Worm (Caenorhabditis elegans) whole organism, L3 larva: Measurements from ENCODE around the gene F21C10.5.

Source experiments
- R02D3.7 ChIP-seq: fragments of 150-350 bp; optimal IDR thresholded peaks from 2 replicates; lab custom pipeline; 2014; ENCODE audit warnings: missing biosample characterization, missing genetic modification characterization
- ZK546.5 ChIP-seq: sonication (generic microtip); optimal IDR thresholded peaks from 2 replicates; lab custom pipeline; 2017; ENCODE audit warnings: missing biosample characterization, missing genetic modification characterization
- ama-1 ChIP-seq: fragments of 150-350 bp; optimal IDR thresholded peaks from 2 replicates; lab custom pipeline; 2018
- ceh-82 ChIP-seq: fragments of 150-350 bp; optimal IDR thresholded peaks from 2 replicates; lab custom pipeline; 2014; ENCODE audit warnings: missing biosample characterization, missing genetic modification characterization
- ceh-9 ChIP-seq: sonication (generic microtip); optimal IDR thresholded peaks from 2 replicates; lab custom pipeline; 2018; ENCODE audit warnings: missing biosample characterization, missing genetic modification characterization
- daf-12 ChIP-seq: fragments of 150-350 bp; optimal IDR thresholded peaks from 2 replicates; lab custom pipeline; 2014; ENCODE audit warnings: missing biosample characterization, missing genetic modification reagents, missing genetic modification characterization
- egl-27 ChIP-seq: sonication (generic microtip); optimal IDR thresholded peaks from 4 replicates; lab custom pipeline; 2017; ENCODE audit warnings: missing biosample characterization, missing genetic modification reagents, missing genetic modification characterization
- egl-5 ChIP-seq: fragments of 150-350 bp; optimal IDR thresholded peaks from 2 replicates; lab custom pipeline; 2017; ENCODE audit warnings: missing biosample characterization, missing genetic modification reagents, missing genetic modification characterization, inconsistent platforms
- elt-2 ChIP-seq: sonication (generic microtip); optimal IDR thresholded peaks from 2 replicates; lab custom pipeline; 2016; ENCODE audit warnings: missing genetic modification reagents, mild to moderate bottlenecking, missing genetic modification characterization, missing compliant biosample characterization
- elt-3 ChIP-seq, 3 experiments: fragments of 150-350 bp in 1 of 3; sonication (generic microtip) in 2 of 3; optimal IDR thresholded peaks; 2 replicates in 2 of 3; 4 replicates in 1 of 3; lab custom pipeline; 2014 to 2017; ENCODE audit warnings: missing biosample characterization in 3 of 3, missing genetic modification characterization in 3 of 3
- eor-1 ChIP-seq, 2 experiments: fragments of 150-350 bp; optimal IDR thresholded peaks; 2 replicates each; lab custom pipeline; 2014 to 2018; ENCODE audit warnings: missing biosample characterization in 2 of 2, missing genetic modification characterization in 2 of 2
- fkh-10 ChIP-seq: sonication (generic microtip); optimal IDR thresholded peaks from 2 replicates; lab custom pipeline; 2017; ENCODE audit warnings: missing biosample characterization, missing genetic modification reagents, missing genetic modification characterization
- fkh-2 ChIP-seq: fragments of 150-350 bp; optimal IDR thresholded peaks from 2 replicates; lab custom pipeline; 2014; ENCODE audit warnings: missing biosample characterization, missing genetic modification reagents, missing genetic modification characterization
- fos-1 ChIP-seq: fragments of 150-350 bp; optimal IDR thresholded peaks from 2 replicates; lab custom pipeline; 2014; ENCODE audit warnings: missing biosample characterization, missing genetic modification characterization
- jun-1 ChIP-seq: fragments of 150-350 bp; optimal IDR thresholded peaks from 2 replicates; lab custom pipeline; 2014; ENCODE audit warnings: missing biosample characterization, missing genetic modification reagents, missing genetic modification characterization
- lin-15B ChIP-seq: fragments of 150-350 bp; optimal IDR thresholded peaks from 2 replicates; lab custom pipeline; 2014; ENCODE audit warnings: missing biosample characterization, missing genetic modification characterization
- lin-39 ChIP-seq: fragments of 150-350 bp; optimal IDR thresholded peaks from 2 replicates; lab custom pipeline; 2018; ENCODE audit warnings: missing biosample characterization, missing genetic modification reagents, missing genetic modification characterization
- mdl-1 ChIP-seq: fragments of 150-350 bp; optimal IDR thresholded peaks from 2 replicates; lab custom pipeline; 2014; ENCODE audit warnings: missing biosample characterization, missing genetic modification characterization
- mml-1 ChIP-seq: fragments of 150-350 bp; sonication (generic microtip); optimal IDR thresholded peaks from 3 replicates; lab custom pipeline; 2014; ENCODE audit warnings: missing biosample characterization, missing genetic modification characterization
- nfya-1 ChIP-seq: sonication (generic microtip); optimal IDR thresholded peaks from 2 replicates; lab custom pipeline; 2017; ENCODE audit warnings: missing genetic modification characterization, mild to moderate bottlenecking, missing compliant biosample characterization, antibody characterized with exemption, moderate library complexity; ENCODE audit not compliant: insufficient read depth
- nhr-11 ChIP-seq: fragments of 150-350 bp; optimal IDR thresholded peaks from 2 replicates; lab custom pipeline; 2014; ENCODE audit warnings: missing biosample characterization, missing genetic modification characterization
- nhr-23 ChIP-seq: fragments of 150-350 bp; optimal IDR thresholded peaks from 2 replicates; lab custom pipeline; 2014; ENCODE audit warnings: missing biosample characterization, missing genetic modification reagents, missing genetic modification characterization
- nhr-25 ChIP-seq: sonication (generic microtip); optimal IDR thresholded peaks from 2 replicates; lab custom pipeline; 2017; ENCODE audit warnings: missing biosample characterization, missing genetic modification characterization
- nhr-43 ChIP-seq: sonication (generic microtip); optimal IDR thresholded peaks from 2 replicates; lab custom pipeline; 2016; ENCODE audit warnings: mild to moderate bottlenecking, missing genetic modification characterization, missing compliant biosample characterization; ENCODE audit not compliant: poor library complexity, severe bottlenecking
- nhr-76 ChIP-seq: fragments of 150-350 bp; sonication (generic microtip); optimal IDR thresholded peaks from 5 replicates; lab custom pipeline; 2014; ENCODE audit warnings: missing biosample characterization, missing genetic modification characterization
- nhr-77 ChIP-seq: fragments of 150-350 bp; optimal IDR thresholded peaks from 2 replicates; lab custom pipeline; 2014; ENCODE audit warnings: missing biosample characterization, missing genetic modification characterization
- pha-4 ChIP-seq: fragments of 150-350 bp; optimal IDR thresholded peaks from 2 replicates; lab custom pipeline; 2014; ENCODE audit warnings: missing biosample characterization, missing genetic modification reagents, missing genetic modification characterization
- pqm-1 ChIP-seq: fragments of 150-350 bp; optimal IDR thresholded peaks from 2 replicates; lab custom pipeline; 2017; ENCODE audit warnings: missing biosample characterization, missing genetic modification characterization, inconsistent platforms
- sea-2 ChIP-seq: fragments of 150-350 bp; sonication (generic microtip); optimal IDR thresholded peaks from 4 replicates; lab custom pipeline; 2014; ENCODE audit warnings: missing biosample characterization, missing genetic modification reagents, missing genetic modification characterization
- skn-1 ChIP-seq: fragments of 150-350 bp; optimal IDR thresholded peaks from 2 replicates; lab custom pipeline; 2014; ENCODE audit warnings: missing biosample characterization, missing genetic modification characterization
- snpc-4 ChIP-seq: fragments of 150-350 bp; optimal IDR thresholded peaks from 2 replicates; lab custom pipeline; 2014; ENCODE audit warnings: missing biosample characterization, missing genetic modification characterization
- unc-39 ChIP-seq: sonication (generic microtip); optimal IDR thresholded peaks from 4 replicates; lab custom pipeline; 2017; ENCODE audit warnings: missing biosample characterization, missing genetic modification characterization
- unc-62 ChIP-seq: fragments of 150-350 bp; sonication (generic microtip); optimal IDR thresholded peaks from 4 replicates; lab custom pipeline; 2014; ENCODE audit warnings: missing biosample characterization, missing genetic modification reagents, missing genetic modification characterization
- zag-1 ChIP-seq: fragments of 150-350 bp; optimal IDR thresholded peaks from 2 replicates; lab custom pipeline; 2014; ENCODE audit warnings: missing biosample characterization, missing genetic modification characterization
- ztf-11 ChIP-seq: fragments of 150-350 bp; optimal IDR thresholded peaks from 2 replicates; lab custom pipeline; 2014; ENCODE audit warnings: missing biosample characterization, missing genetic modification characterization
- ztf-4 ChIP-seq: fragments of 150-350 bp; optimal IDR thresholded peaks from 2 replicates; lab custom pipeline; 2014; ENCODE audit warnings: missing biosample characterization, missing genetic modification characterization

Gene F21C10.5

DNA sequence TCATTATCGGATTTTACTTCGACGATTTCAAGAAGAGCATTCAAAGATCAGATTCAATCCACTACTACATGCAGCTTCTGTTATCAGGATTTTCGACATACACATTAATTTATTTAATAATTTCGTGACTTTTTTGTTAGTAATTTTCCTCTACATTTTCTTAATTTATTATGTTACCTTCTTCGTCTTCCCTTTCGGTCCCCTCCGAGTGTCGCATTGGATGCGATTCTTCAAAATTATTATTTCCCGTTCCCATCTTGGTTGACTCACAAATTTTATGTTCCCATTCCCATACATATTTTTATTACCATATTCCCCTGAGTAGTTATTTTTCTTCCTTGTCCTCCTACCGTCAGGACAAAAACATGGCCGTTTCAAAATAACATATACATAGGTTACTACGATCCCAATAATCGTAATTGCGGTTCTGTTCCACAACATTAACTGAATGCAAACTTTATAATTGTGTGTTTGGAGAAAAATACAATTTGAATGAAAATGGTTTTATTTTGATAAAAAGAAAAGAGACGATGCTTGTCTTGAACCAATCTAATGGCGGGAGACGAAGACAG lies 33.8 kb downstream of the F21C10.5 start:
- TF ChIP-seq nhr-25 = peak; percentile 88
- peak; percentile 34 for TF ChIP-seq nfya-1 (tag; lab: Kevin White, UChicago)
- TF ChIP-seq ama-1 (lab: Kevin White, UChicago) = peak; percentile 68

DNA sequence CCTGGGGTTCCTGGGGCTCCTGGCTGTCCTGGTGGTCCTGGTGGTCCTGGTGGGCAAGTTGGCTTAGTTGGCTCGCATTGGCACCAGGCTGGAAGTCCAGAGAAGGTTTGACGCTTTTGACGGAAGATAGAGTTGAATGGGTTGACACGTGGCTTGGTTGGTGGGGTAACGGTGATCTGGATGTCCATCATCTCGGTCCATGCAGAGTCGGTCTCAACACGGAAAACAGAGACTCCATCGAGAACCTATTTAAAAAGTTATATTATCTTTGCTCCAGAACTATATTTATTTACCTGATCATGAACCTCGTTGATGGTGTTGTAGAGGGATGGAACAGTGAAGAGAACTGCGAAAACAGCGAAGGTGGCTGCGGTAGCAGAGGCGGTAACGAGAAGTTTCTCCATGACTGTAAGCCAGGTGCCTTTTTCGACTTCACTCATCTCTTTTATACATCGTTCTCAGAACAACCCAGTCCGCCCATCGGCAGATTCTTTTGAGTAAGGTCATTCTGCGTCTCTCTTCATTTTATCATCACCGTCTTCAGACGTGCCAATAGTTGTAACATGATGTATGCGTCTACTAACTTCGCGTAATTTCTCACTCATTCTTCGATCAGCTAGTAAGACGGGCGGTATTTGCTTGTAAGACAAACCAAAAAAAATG lies 34.9 kb downstream of the F21C10.5 start, which contains the start of gene col-144:
col-144 (minus strand) TSS at position 419 of the 663 bp plus-strand sequence.
- TF ChIP-seq elt-2 (no peak), fkh-10 (GFP tag; lab: Kevin White, UChicago) (no peak), eor-1 (tag; optimal IDR thresholded peaks at IDR 0.05; lab: Kevin White, UChicago) (no peak), ceh-82 (no peak), nhr-76 (tag; lab: Kevin White, UChicago) (no peak), skn-1 (no peak), ama-1 (lab: Kevin White, UChicago) (peak; percentile 73), nhr-43 (tag; lab: Kevin White, UChicago) (peak; percentile 57), mdl-1 (no peak), nhr-25 (peak; percentile 70), ztf-11 (tag; lab: Kevin White, UChicago) (no peak), elt-3 (tag; optimal IDR thresholded peaks at IDR 0.05; lab: Kevin White, UChicago) (peak in 1 of 3 experiments; percentile 12), egl-5 (tag; lab: Kevin White, UChicago) (no peak), nfya-1 (tag; lab: Kevin White, UChicago) (peak; percentile 17), lin-39 (tag; lab: Kevin White, UChicago) (no peak), jun-1 (no peak), pha-4 (tag; lab: Kevin White, UChicago) (no peak)

DNA sequence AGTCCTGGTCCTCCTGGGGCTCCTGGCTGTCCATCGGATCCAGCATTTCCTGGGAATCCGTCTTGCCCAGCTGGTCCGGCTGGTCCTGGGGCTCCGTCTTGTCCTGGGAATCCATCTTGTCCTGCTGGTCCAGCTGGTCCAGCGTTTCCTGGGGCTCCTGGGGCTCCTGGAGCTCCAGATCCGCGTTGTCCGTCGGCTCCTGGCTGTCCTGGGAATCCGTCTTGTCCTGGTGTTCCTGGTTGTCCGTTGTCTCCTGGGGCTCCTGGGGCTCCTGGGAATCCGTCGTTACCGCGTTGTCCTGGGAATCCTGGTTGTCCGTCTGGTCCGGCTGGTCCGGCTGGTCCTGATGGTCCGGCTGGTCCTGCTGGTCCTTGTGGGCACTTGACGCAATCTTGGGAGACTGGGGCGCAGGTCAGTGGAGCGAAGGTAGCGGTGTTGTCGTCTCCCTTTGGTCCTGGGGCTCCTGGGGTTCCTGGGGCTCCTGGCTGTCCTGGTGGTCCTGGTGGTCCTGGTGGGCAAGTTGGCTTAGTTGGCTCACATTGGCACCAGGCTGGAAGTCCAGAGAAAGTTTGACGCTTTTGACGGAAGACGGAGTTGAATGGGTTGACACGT lies 36.8 kb downstream of the F21C10.5 start:
- TF ChIP-seq jun-1 (no peak), zag-1 (tag; lab: Kevin White, UChicago) (no peak), fos-1 (tag; lab: Kevin White, UChicago) (no peak), nfya-1 (tag; lab: Kevin White, UChicago) (no peak), lin-39 (tag; lab: Kevin White, UChicago) (no peak)

DNA sequence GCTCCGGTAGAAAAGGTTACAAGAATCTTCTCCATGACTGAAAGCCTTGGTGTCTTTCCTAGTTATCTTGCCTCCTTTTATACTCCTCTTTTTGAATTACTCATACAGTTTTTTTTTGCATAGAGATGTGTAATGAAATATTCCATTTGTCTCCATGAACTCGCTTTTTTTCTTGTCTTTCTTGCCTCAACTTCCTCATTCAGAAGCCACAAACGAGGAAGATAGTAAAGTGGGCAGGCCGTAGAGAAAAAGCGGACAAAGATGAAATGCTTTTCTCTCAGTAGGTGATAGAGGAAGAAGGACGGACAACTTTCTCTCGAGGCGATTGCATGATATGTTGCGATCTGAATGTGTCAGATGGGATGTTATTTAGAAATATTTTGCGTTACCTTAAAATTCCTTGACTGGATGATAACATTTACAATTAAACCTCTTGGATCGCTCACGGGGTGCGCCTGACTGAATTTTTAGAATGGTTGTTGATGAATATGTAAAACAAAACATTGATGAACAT lies 37.6 kb downstream of the F21C10.5 start, which contains the start of gene col-145:
col-145 (minus strand) TSS at position 51 of the 514 bp plus-strand sequence.
- TF ChIP-seq nhr-23 (tag; lab: Kevin White, UChicago) = peak; percentile 1
- no peak for TF ChIP-seq zag-1 (tag; lab: Kevin White, UChicago)
- TF ChIP-seq eor-1 (tag; optimal IDR thresholded peaks at IDR 0.05; lab: Kevin White, UChicago) = no peak
- peak; percentile 47 for TF ChIP-seq nhr-25
- peak; percentile 61 for TF ChIP-seq egl-27 (tag; lab: Kevin White, UChicago)
- TF ChIP-seq nfya-1 (tag; lab: Kevin White, UChicago) = no peak
- no peak for TF ChIP-seq mml-1 (tag; lab: Kevin White, UChicago)
- no peak for TF ChIP-seq lin-15B (tag; lab: Kevin White, UChicago)
- no peak for TF ChIP-seq elt-3 (tag; optimal IDR thresholded peaks at IDR 0.05; lab: Kevin White, UChicago)

DNA sequence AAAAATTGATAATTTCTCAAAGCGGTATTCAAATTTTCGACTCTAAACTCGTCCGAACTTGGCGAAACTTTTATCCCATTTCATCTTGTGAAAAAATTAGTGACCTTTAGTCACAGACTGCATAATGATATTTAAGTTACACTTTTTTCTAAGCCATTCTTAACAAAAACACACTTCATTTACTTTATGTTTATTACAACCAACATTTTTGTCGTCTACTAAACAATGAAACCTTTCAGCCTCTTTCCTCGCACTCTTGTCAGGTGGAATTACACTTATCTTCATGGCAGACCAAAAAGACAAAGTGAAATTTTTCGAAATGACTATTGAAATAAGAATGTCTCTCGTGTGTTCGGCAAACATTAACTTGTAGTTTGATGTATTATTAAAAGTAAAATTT lies 38.5 kb downstream of the F21C10.5 start:
- TF ChIP-seq skn-1 (no peak), ama-1 (lab: Kevin White, UChicago) (peak; percentile 89), fkh-2 (tag; lab: Kevin White, UChicago) (no peak), daf-12 (tag; lab: Kevin White, UChicago) (no peak), R02D3.7 (peak; percentile 1), nfya-1 (tag; lab: Kevin White, UChicago) (no peak), zag-1 (tag; lab: Kevin White, UChicago) (no peak), ztf-4 (tag; lab: Kevin White, UChicago) (peak; percentile 9), ztf-11 (tag; lab: Kevin White, UChicago) (no peak), pha-4 (tag; lab: Kevin White, UChicago) (no peak), ZK546.5 (tag; lab: Kevin White, UChicago) (no peak), nhr-11 (tag; lab: Kevin White, UChicago) (no peak), nhr-25 (peak; percentile 93), unc-39 (tag; lab: Kevin White, UChicago) (no peak), ceh-9 (tag; lab: Kevin White, UChicago) (no peak), elt-3 (tag; optimal IDR thresholded peaks at IDR 0.05; lab: Kevin White, UChicago) (no peak), fkh-10 (GFP tag; lab: Kevin White, UChicago) (no peak), snpc-4 (tag; lab: Kevin White, UChicago) (no peak), sea-2 (GFP tag; lab: Kevin White, UChicago) (no peak), unc-62 (GFP tag; lab: Kevin White, UChicago) (no peak), nhr-43 (tag; lab: Kevin White, UChicago) (peak; percentile 50), egl-27 (tag; lab: Kevin White, UChicago) (no peak), pqm-1 (no peak), nhr-77 (tag; lab: Kevin White, UChicago) (no peak)
